Worm (Caenorhabditis elegans): ENCODE results near the gene T21H3.5.
A peak's percentile ranks its signal among the peaks of the same experiment; 100 is the strongest.

T21H3.5 gene

ce11 chrV:1164196-1164691, at the start of gene T21H3.5:
Gene T21H3.5, minus strand, starts transcription at chrV:1164293.
- TF ChIP-seq dao-5 (tag; optimal IDR thresholded peaks at IDR 0.05) (no peak), him-1 (tag; optimal IDR thresholded peaks at IDR 0.05) (no peak), W03F9.2 (tag; optimal IDR thresholded peaks at IDR 0.05) (no peak)

- TF ChIP-seq him-1 (tag; optimal IDR thresholded peaks at IDR 0.05) (no peak), W03F9.2 (tag; optimal IDR thresholded peaks at IDR 0.05) (no peak), dao-5 (tag; optimal IDR thresholded peaks at IDR 0.05) (no peak)
Observed at ce11 chrV:1207589-1207988, 43.5 kb upstream of the T21H3.5 start, which contains the start of gene Y50D4A.1. Gene Y50D4A.1, plus strand, starts transcription at chrV:1207889.

- TF ChIP-seq W03F9.2 (tag; optimal IDR thresholded peaks at IDR 0.05): no peak
- TF ChIP-seq him-1 (tag; optimal IDR thresholded peaks at IDR 0.05): no peak
- no peak for TF ChIP-seq dao-5 (tag; optimal IDR thresholded peaks at IDR 0.05)
Observed at ce11 chrV:1206971-1207370, 42.9 kb upstream of the T21H3.5 start, which contains the start of gene Y50D4A.5. Gene Y50D4A.5, plus strand, starts transcription at chrV:1207307.

ce11 chrV:1201717-1202116, 37.6 kb upstream of the T21H3.5 start:
- TF ChIP-seq W03F9.2 (tag; optimal IDR thresholded peaks at IDR 0.05): no peak
- TF ChIP-seq him-1 (tag; optimal IDR thresholded peaks at IDR 0.05): no peak
- no peak for TF ChIP-seq dao-5 (tag; optimal IDR thresholded peaks at IDR 0.05)

- no peak for TF ChIP-seq him-1 (tag; optimal IDR thresholded peaks at IDR 0.05)
- no peak for TF ChIP-seq dao-5 (tag; optimal IDR thresholded peaks at IDR 0.05)
- TF ChIP-seq W03F9.2 (tag; optimal IDR thresholded peaks at IDR 0.05): no peak
Observed at ce11 chrV:1199219-1199889, 35.3 kb upstream of the T21H3.5 start, which contains the start of gene Y50D4A.6. Gene Y50D4A.6, minus strand, starts transcription at chrV:1199269.

- TF ChIP-seq him-1 (tag; optimal IDR thresholded peaks at IDR 0.05): no peak
- TF ChIP-seq dao-5 (tag; optimal IDR thresholded peaks at IDR 0.05): no peak
- peak; percentile 77 for TF ChIP-seq W03F9.2 (tag; optimal IDR thresholded peaks at IDR 0.05)
Observed at ce11 chrV:1195995-1196394, 31.9 kb upstream of the T21H3.5 start, which contains the start of the genes wrb-1 and Y50D4A.4. Gene wrb-1, plus strand, starts transcription at chrV:1196072. Gene Y50D4A.4, minus strand, starts transcription at chrV:1196127.

ce11 chrV:1179279-1179678, 15.2 kb upstream of the T21H3.5 start, which contains the start of gene F25A2.1:
Gene F25A2.1, plus strand, starts transcription at chrV:1179579.
- TF ChIP-seq dao-5 (tag; optimal IDR thresholded peaks at IDR 0.05): no peak
- no peak for TF ChIP-seq him-1 (tag; optimal IDR thresholded peaks at IDR 0.05)
- no peak for TF ChIP-seq W03F9.2 (tag; optimal IDR thresholded peaks at IDR 0.05)

ce11 chrV:1176277-1176839, 12.3 kb upstream of the T21H3.5 start, which contains the start of gene T21H3.1:
Gene T21H3.1, plus strand, starts transcription at chrV:1176724.
- TF ChIP-seq him-1 (tag; optimal IDR thresholded peaks at IDR 0.05): no peak
- TF ChIP-seq dao-5 (tag; optimal IDR thresholded peaks at IDR 0.05): no peak
- no peak for TF ChIP-seq W03F9.2 (tag; optimal IDR thresholded peaks at IDR 0.05)

ce11 chrV:1170591-1170990, 6.5 kb upstream of the T21H3.5 start:
- TF ChIP-seq W03F9.2 (tag; optimal IDR thresholded peaks at IDR 0.05) (no peak), dao-5 (tag; optimal IDR thresholded peaks at IDR 0.05) (no peak), him-1 (tag; optimal IDR thresholded peaks at IDR 0.05) (no peak)

ce11 chrV:1165090-1165761, 1.1 kb upstream of the T21H3.5 start, which contains the start of gene ptr-16:
Gene ptr-16, plus strand, starts transcription at chrV:1165711.
- no peak for TF ChIP-seq W03F9.2 (tag; optimal IDR thresholded peaks at IDR 0.05)
- no peak for TF ChIP-seq him-1 (tag; optimal IDR thresholded peaks at IDR 0.05)
- no peak for TF ChIP-seq dao-5 (tag; optimal IDR thresholded peaks at IDR 0.05)

- TF ChIP-seq dao-5 (tag; optimal IDR thresholded peaks at IDR 0.05) (no peak), W03F9.2 (tag; optimal IDR thresholded peaks at IDR 0.05) (no peak), him-1 (tag; optimal IDR thresholded peaks at IDR 0.05) (no peak)
Observed at ce11 chrV:1160716-1161115, 3.4 kb downstream of the T21H3.5 start.

ce11 chrV:1158247-1158646, 5.8 kb downstream of the T21H3.5 start:
- TF ChIP-seq dao-5 (tag; optimal IDR thresholded peaks at IDR 0.05) (no peak), W03F9.2 (tag; optimal IDR thresholded peaks at IDR 0.05) (no peak), him-1 (tag; optimal IDR thresholded peaks at IDR 0.05) (peak; percentile 66)

- TF ChIP-seq dao-5 (tag; optimal IDR thresholded peaks at IDR 0.05) (no peak), W03F9.2 (tag; optimal IDR thresholded peaks at IDR 0.05) (no peak), him-1 (tag; optimal IDR thresholded peaks at IDR 0.05) (no peak)
Observed at ce11 chrV:1157443-1157842, 6.7 kb downstream of the T21H3.5 start.
